Fruit fly (Drosophila melanogaster) ovary, adult (tissue): Measurements from ENCODE around the gene CG34002.
A peak's percentile ranks its signal among the peaks of the same experiment; 100 is the strongest.
"Not testable (repeated sequence)": the region's sequence is repeated elsewhere in the genome, so short reads cannot be mapped to it uniquely, and the experiment has no call there.

Source experiments
- CG17801 ChIP-seq: fragments of 200-800 bp; optimal IDR thresholded peaks from 2 replicates; lab custom pipeline; 2019; ENCODE audit warnings: missing biosample characterization, mild to moderate bottlenecking, missing genetic modification characterization, moderate library complexity; ENCODE audit not compliant: partially characterized antibody

CG34002 gene

dm6 chr3L:17858174-17858573, at the start of gene CG34002:
TSS of gene CG34002 (plus strand) at chr3L:17858474.
- TF ChIP-seq CG17801 (GFP tag; lab: Kevin White, UChicago), result not testable (repeated sequence)

- no peak for TF ChIP-seq CG17801 (GFP tag; lab: Kevin White, UChicago)
Observed at dm6 chr3L:17808597-17809213, 49.6 kb upstream of the CG34002 start, which contains the start of gene CG32191. TSS of gene CG32191 (minus strand) at chr3L:17809146.

DNA sequence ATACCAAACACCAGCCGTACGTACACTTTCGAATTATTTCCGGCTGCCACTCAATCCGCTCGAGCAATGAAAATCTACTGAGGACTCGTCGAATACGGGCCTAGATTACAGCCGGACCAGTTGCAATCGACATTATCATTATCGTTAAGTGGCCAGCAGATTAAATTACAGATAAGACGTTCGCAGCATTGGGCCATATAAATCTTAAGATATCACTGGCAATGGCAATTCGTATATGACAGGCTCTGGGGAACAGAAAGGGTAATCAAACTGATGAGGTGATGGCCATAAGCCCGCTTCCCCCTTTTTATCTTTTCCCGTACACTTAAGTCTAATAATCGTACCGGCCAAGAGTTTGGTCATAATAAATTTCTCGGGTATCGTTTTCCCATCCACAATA, 44.2 kb upstream of the CG34002 start, which contains the start of gene Cln3:
Gene Cln3 (minus strand): TSS at position 84 of the 400 bp plus-strand sequence.
- TF ChIP-seq CG17801 (GFP tag; lab: Kevin White, UChicago), result peak; percentile 50

DNA sequence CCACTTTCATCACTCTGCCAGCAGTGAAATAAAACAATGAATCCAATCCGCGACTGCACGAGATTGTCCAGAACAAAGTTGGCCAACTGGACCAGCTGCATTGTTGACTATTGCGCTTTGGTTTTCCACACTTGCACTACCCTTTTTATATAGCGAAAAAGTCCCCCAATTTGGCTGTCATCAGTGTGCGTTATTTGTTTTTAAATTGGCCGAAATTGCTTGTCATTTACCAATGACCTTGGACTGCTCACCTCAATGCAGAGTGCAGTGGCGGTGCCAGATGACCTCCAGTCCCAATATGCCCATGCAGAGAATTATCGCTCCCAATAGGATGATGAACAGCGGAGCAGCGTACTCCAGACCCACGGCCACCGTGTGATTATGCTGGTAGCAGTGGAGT, 40.5 kb upstream of the CG34002 start, which contains the start of gene Ir75a:
Gene Ir75a (minus strand): TSS at position 101 of the 400 bp plus-strand sequence.
- no peak for TF ChIP-seq CG17801 (GFP tag; lab: Kevin White, UChicago)

dm6 chr3L:17820093-17820492, 38.2 kb upstream of the CG34002 start, which contains the start of gene Ir75b:
TSS of gene Ir75b (minus strand) at chr3L:17820193.
- no peak for TF ChIP-seq CG17801 (GFP tag; lab: Kevin White, UChicago)

dm6 chr3L:17822784-17823383, 35.4 kb upstream of the CG34002 start, which contains the start of the genes Ir75c and Grd:
TSS of gene Ir75c (minus strand) at chr3L:17822834.
TSS of gene Grd (plus strand) at chr3L:17823333.
- no peak for TF ChIP-seq CG17801 (GFP tag; lab: Kevin White, UChicago)

DNA sequence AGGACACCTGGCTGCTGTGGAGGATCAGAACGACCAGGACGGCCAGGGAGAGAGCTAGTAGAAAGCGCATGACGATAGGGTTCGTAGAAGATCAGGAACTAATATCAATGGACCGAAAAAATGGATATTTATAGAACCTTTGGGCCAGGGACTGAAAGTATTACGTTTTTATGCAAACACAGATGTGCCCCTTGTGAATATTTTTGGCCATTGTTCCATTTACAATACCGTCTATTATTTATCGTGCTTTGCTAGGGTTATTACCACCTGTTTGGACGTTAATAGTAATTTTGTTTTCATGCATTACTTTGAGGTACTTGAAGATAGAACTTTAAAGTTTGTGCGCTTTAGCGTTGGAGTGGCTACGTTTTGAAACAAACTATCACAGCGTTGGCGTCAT, 24.7 kb upstream of the CG34002 start, which contains the start of gene CG32188:
Gene CG32188 (minus strand): TSS at position 101 of the 400 bp plus-strand sequence.
- TF ChIP-seq CG17801 (GFP tag; lab: Kevin White, UChicago), result no peak

- no peak for TF ChIP-seq CG17801 (GFP tag; lab: Kevin White, UChicago)
Observed at dm6 chr3L:17835074-17835473, 23.2 kb upstream of the CG34002 start, which contains the start of gene CG32189. TSS of gene CG32189 (minus strand) at chr3L:17835174.

- peak; percentile 73 for TF ChIP-seq CG17801 (GFP tag; lab: Kevin White, UChicago)
Observed at dm6 chr3L:17841085-17841606, 17.1 kb upstream of the CG34002 start, which contains the start of gene CG5577. TSS of gene CG5577 (minus strand) at chr3L:17841427.

DNA sequence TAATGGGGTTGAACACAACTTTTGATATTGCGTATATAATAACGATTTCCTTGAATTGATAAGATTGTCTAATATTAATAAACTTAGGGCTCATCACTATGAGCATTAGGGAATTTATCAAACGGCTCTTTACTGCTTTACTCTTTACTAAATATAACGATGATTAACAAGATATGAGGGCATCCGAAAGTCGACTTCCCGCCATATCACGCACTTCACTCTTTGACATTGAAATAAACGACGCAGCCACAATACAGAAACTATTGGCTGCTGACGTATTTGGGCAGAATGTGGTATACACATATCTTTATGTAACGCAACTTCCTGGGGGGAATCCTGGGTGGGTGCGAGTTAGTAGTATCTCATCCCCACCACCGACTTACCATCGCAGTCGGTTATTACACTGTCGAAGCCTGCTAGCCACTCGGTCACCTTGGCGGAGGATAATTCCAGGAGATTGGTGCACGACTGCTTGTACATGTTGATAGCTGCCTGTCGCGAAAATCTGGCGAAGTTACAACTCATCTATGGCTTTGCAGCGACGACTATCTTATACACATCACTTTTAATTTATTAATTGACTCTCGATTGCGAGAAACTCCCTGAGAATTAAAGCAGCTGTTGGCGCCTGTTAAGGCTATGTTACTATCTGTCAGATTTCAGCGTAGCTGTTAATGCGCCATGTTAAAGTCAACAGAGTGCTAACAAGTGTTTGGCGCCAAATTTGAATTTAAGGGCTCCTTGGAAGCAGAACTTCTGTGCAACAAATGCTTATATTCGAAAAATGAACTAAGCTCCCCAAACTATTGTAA, 15.2 kb upstream of the CG34002 start, which contains the start of gene CG5567:
Gene CG5567 (minus strand): TSS at position 653 of the 812 bp plus-strand sequence.
- TF ChIP-seq CG17801 (GFP tag; lab: Kevin White, UChicago), result peak; percentile 11

DNA sequence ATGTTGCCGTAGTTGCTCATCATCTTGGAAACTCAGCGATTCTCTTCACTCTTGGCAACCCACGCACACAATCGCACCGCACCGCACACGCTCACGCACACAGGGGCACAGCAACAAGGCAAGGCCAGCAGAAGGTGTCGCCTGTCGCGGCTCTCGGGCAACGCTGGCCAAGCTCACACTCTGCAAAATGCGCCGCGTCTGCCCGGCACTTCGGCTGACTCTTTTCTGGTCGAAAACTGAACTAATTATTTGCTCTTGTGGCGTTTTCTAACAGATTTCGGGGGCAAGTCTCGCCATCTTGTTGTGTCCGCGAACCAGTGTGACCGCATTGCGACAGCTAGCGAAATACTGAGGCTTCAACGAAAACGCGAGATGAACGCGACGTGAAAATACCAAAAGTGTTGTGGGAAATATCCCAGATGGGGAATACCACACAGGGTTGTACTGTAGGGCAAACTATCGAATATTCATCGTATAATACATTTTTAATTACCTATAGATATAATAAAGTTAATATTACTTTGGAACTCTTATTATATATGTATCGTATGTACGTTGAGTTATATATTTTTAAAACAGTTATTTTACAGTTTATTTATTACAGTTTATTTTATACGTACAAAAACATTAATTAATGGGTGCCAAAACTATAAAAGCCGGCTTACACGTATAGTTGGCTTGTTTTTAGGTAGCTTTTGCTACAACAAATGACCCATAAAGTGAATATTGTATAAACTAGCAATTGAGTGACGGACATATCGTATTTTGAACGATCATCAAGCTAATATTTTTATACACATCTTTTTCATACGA, 11.9 kb upstream of the CG34002 start, which contains the start of the genes MED19 and CG7430:
Gene MED19 (minus strand): TSS at position 333 of the 813 bp plus-strand sequence.
Gene CG7430 (plus strand): TSS at position 748 of the 813 bp plus-strand sequence.
- peak; percentile 67 for TF ChIP-seq CG17801 (GFP tag; lab: Kevin White, UChicago)

dm6 chr3L:17846982-17847355, 11.3 kb upstream of the CG34002 start:
- peak; percentile 5 for TF ChIP-seq CG17801 (GFP tag; lab: Kevin White, UChicago)

DNA sequence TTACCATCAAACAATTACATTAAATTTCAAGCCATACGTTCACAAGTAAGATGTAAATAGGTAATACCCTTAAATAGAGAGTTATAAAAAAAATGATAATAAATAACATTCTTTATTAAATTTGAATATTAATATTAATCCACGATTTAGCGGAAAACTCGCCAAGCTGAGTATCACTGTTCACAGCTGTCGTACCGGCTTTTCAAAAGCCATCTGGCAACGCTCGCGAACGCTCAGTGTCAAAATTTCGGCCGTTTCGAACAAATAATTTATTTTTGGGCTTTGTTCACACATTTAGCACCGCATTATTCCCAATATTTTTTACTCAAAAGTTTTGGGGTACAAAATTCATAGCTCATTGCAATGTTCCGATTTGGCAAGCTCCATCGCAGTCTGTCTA, 8.8 kb upstream of the CG34002 start, which contains the start of gene TrpRS-m:
Gene TrpRS-m (plus strand): TSS at position 211 of the 400 bp plus-strand sequence.
- TF ChIP-seq CG17801 (GFP tag; lab: Kevin White, UChicago), result no peak
